Worm (Caenorhabditis elegans) whole organism, young adult: ENCODE data around the gene F53A2.11.

Source experiments
- B0261.1 ChIP-seq: sonication (generic microtip); optimal IDR thresholded peaks from 2 replicates; lab custom pipeline; 2016; ENCODE audit warnings: mild to moderate bottlenecking, missing genetic modification characterization, moderate library complexity, missing compliant biosample characterization
- F22D6.2 ChIP-seq: sonication (generic microtip); optimal IDR thresholded peaks from 2 replicates; lab custom pipeline; 2016; ENCODE audit warnings: mild to moderate bottlenecking, missing genetic modification characterization, missing compliant biosample characterization
- F33H1.4 ChIP-seq: fragments of 200-800 bp; sonication (Bioruptor generic); IDR thresholded peaks from 2 replicates; pipeline ENCODE4 v1.3.6; 2022; ENCODE audit warnings: missing genetic modification reagents, missing genetic modification characterization, missing compliant biosample characterization
- F39B2.1 ChIP-seq: fragments of 200-800 bp; sonication (Bioruptor generic); IDR thresholded peaks from 2 replicates; pipeline ENCODE4 v1.3.6; 2022; ENCODE audit warnings: missing genetic modification reagents, missing genetic modification characterization, missing compliant biosample characterization
- F55B11.4 ChIP-seq: sonication (generic microtip); optimal IDR thresholded peaks from 2 replicates; lab custom pipeline; 2016; ENCODE audit warnings: missing compliant biosample characterization, missing genetic modification characterization, borderline replicate concordance; ENCODE audit not compliant: insufficient read depth
- ZK185.1 ChIP-seq: sonication (generic microtip); optimal IDR thresholded peaks from 2 replicates; lab custom pipeline; 2016; ENCODE audit warnings: mild to moderate bottlenecking, missing genetic modification characterization, missing compliant biosample characterization; ENCODE audit not compliant: poor library complexity, severe bottlenecking
- attf-3 ChIP-seq: fragments of 200-800 bp; sonication (Bioruptor generic); conservative IDR thresholded peaks from 2 replicates; pipeline ENCODE4 v1.3.6; 2022; ENCODE audit warnings: missing genetic modification reagents, missing genetic modification characterization, missing compliant biosample characterization
- attf-5 ChIP-seq: fragments of 200-800 bp; sonication (Bioruptor generic); optimal IDR thresholded peaks from 2 replicates; lab custom pipeline; 2018; ENCODE audit warnings: mild to moderate bottlenecking, missing genetic modification characterization, missing compliant biosample characterization
- attf-6 ChIP-seq: fragments of 200-800 bp; sonication (Bioruptor generic); IDR thresholded peaks from 2 replicates; pipeline ENCODE4 v1.3.6; 2022; ENCODE audit warnings: missing genetic modification reagents, missing genetic modification characterization, missing compliant biosample characterization
- ceh-27 ChIP-seq: fragments of 200-800 bp; sonication (Bioruptor generic); optimal IDR thresholded peaks from 2 replicates; lab custom pipeline; 2018; ENCODE audit warnings: mild to moderate bottlenecking, missing genetic modification characterization, moderate library complexity, missing compliant biosample characterization
- ceh-79 ChIP-seq: sonication (generic microtip); optimal IDR thresholded peaks from 2 replicates; lab custom pipeline; 2017; ENCODE audit warnings: mild to moderate bottlenecking, missing genetic modification characterization, missing compliant biosample characterization
- ceh-91 ChIP-seq: fragments of 200-800 bp; sonication (Bioruptor generic); IDR thresholded peaks from 2 replicates; pipeline ENCODE4 v1.3.6; 2022; ENCODE audit warnings: missing genetic modification reagents, missing genetic modification characterization, missing compliant biosample characterization
- dpl-1 ChIP-seq: fragments of 150-350 bp; optimal IDR thresholded peaks from 2 replicates; lab custom pipeline; 2014; ENCODE audit warnings: missing biosample characterization, missing genetic modification reagents, missing genetic modification characterization
- egl-18 ChIP-seq: fragments of 200-800 bp; sonication (Bioruptor generic); IDR thresholded peaks from 2 replicates; pipeline ENCODE4 v1.3.6; 2022; ENCODE audit warnings: missing genetic modification reagents, missing genetic modification characterization, missing compliant biosample characterization
- egrh-3 ChIP-seq: fragments of 200-800 bp; sonication (Bioruptor generic); IDR thresholded peaks from 2 replicates; pipeline ENCODE4 v1.3.6; 2022; ENCODE audit warnings: missing genetic modification reagents, missing genetic modification characterization, missing compliant biosample characterization
- ekl-4 ChIP-seq: fragments of 200-800 bp; sonication (Bioruptor generic); IDR thresholded peaks from 2 replicates; pipeline ENCODE4 v1.3.6; 2022; ENCODE audit warnings: missing genetic modification reagents, missing genetic modification characterization, missing compliant biosample characterization
- ets-4 ChIP-seq: fragments of 200-800 bp; sonication (Bioruptor generic); optimal IDR thresholded peaks from 2 replicates; lab custom pipeline; 2018; ENCODE audit warnings: mild to moderate bottlenecking, missing genetic modification characterization, missing compliant biosample characterization
- hsf-1 ChIP-seq: fragments of 200-800 bp; sonication (Bioruptor generic); IDR thresholded peaks from 2 replicates; pipeline ENCODE4 v1.3.6; 2022; ENCODE audit warnings: missing genetic modification reagents, missing genetic modification characterization, missing compliant biosample characterization
- let-607 ChIP-seq, 2 experiments: fragments of 200-800 bp in 1 of 2; sonication (Bioruptor generic) in 1 of 2; sonication (generic microtip) in 1 of 2; optimal IDR thresholded peaks; 2 replicates each; lab custom pipeline; 2016 to 2018; ENCODE audit warnings: mild to moderate bottlenecking in 2 of 2, missing compliant biosample characterization in 2 of 2, missing genetic modification characterization in 2 of 2, moderate library complexity in 2 of 2, missing genotype in 1 of 2
- lin-26 ChIP-seq: fragments of 200-800 bp; sonication (Bioruptor generic); IDR thresholded peaks from 2 replicates; pipeline ENCODE4 v1.3.6; 2022; ENCODE audit warnings: missing genetic modification reagents, missing genetic modification characterization, missing compliant biosample characterization
- lin-35 ChIP-seq, 3 experiments: fragments of 150-350 bp in 2 of 3; sonication (generic microtip) in 1 of 3; optimal IDR thresholded peaks; 2 replicates each; lab custom pipeline; 2014 to 2018; ENCODE audit warnings: missing biosample characterization in 3 of 3, missing genetic modification characterization in 3 of 3, missing genetic modification reagents in 3 of 3
- lin-40 ChIP-seq: sonication (generic microtip); optimal IDR thresholded peaks from 2 replicates; lab custom pipeline; 2016; ENCODE audit warnings: missing genetic modification characterization, mild to moderate bottlenecking, missing compliant biosample characterization, missing genotype, missing genetic modification reagents
- lsl-1 ChIP-seq: fragments of 200-800 bp; sonication (Bioruptor generic); optimal IDR thresholded peaks from 2 replicates; lab custom pipeline; 2018; ENCODE audit warnings: mild to moderate bottlenecking, missing genetic modification characterization, moderate library complexity, missing compliant biosample characterization
- madf-3 ChIP-seq: fragments of 200-800 bp; sonication (Bioruptor generic); IDR thresholded peaks from 2 replicates; pipeline ENCODE4 v1.3.6; 2022; ENCODE audit warnings: missing genetic modification reagents, missing genetic modification characterization, missing compliant biosample characterization
- madf-6 ChIP-seq: fragments of 200-800 bp; sonication (Bioruptor generic); IDR thresholded peaks from 2 replicates; pipeline ENCODE4 v1.3.6; 2022; ENCODE audit warnings: missing genetic modification reagents, missing genetic modification characterization, missing compliant biosample characterization
- nfya-1 ChIP-seq: sonication (generic microtip); optimal IDR thresholded peaks from 2 replicates; lab custom pipeline; 2017; ENCODE audit warnings: antibody characterized with exemption, missing compliant biosample characterization, missing genetic modification characterization, borderline replicate concordance; ENCODE audit not compliant: insufficient read depth
- nfyb-1 ChIP-seq: fragments of 200-800 bp; sonication (Bioruptor generic); IDR thresholded peaks from 2 replicates; pipeline ENCODE4 v1.3.6; 2022; ENCODE audit warnings: missing genetic modification reagents, missing genetic modification characterization, missing compliant biosample characterization
- nhr-120 ChIP-seq: fragments of 200-800 bp; sonication (Bioruptor generic); IDR thresholded peaks from 2 replicates; pipeline ENCODE4 v1.3.6; 2022; ENCODE audit warnings: missing genetic modification characterization, missing compliant biosample characterization
- nhr-90 ChIP-seq: sonication (generic microtip); optimal IDR thresholded peaks from 2 replicates; lab custom pipeline; 2016; ENCODE audit warnings: missing genotype, mild to moderate bottlenecking, missing genetic modification characterization, missing compliant biosample characterization
- pbrm-1 ChIP-seq: fragments of 200-800 bp; sonication (Bioruptor generic); IDR thresholded peaks from 2 replicates; pipeline ENCODE4 v1.3.6; 2022; ENCODE audit warnings: missing genetic modification reagents, missing genetic modification characterization, missing compliant biosample characterization
- rec-8 ChIP-seq, 2 experiments: sonication (generic microtip); optimal IDR thresholded peaks; 2 replicates each; lab custom pipeline; 2016; ENCODE audit warnings: mild to moderate bottlenecking in 2 of 2, missing genetic modification characterization in 2 of 2, missing genetic modification reagents in 2 of 2, missing genotype in 2 of 2, missing biosample characterization in 1 of 2, missing compliant biosample characterization in 1 of 2, moderate library complexity in 1 of 2
- sea-2 ChIP-seq: fragments of 200-800 bp; sonication (Bioruptor generic); IDR thresholded peaks from 2 replicates; pipeline ENCODE4 v1.3.6; 2022; ENCODE audit warnings: missing genetic modification characterization, missing compliant biosample characterization
- snpc-4 ChIP-seq, 5 experiments: fragments of 150-350 bp in 1 of 5; sonication (generic microtip) in 4 of 5; optimal IDR thresholded peaks; 2 replicates each; lab custom pipeline; 2014 to 2018; ENCODE audit warnings: missing genetic modification characterization in 5 of 5, missing biosample characterization in 3 of 5, antibody characterized with exemption in 2 of 5, mild to moderate bottlenecking in 2 of 5, missing compliant biosample characterization in 2 of 5, missing genotype in 2 of 5, moderate library complexity in 2 of 5, missing genetic modification reagents in 1 of 5
- tbp1 ChIP-seq: fragments of 200-800 bp; sonication (Bioruptor generic); optimal IDR thresholded peaks from 2 replicates; lab custom pipeline; 2018; ENCODE audit warnings: mild to moderate bottlenecking, missing genetic modification characterization, missing compliant biosample characterization
- tbx-9 ChIP-seq: sonication (generic microtip); optimal IDR thresholded peaks from 2 replicates; lab custom pipeline; 2016; ENCODE audit warnings: borderline replicate concordance, missing genetic modification characterization, inconsistent platforms, missing compliant biosample characterization
- tlf-1 ChIP-seq: fragments of 200-800 bp; sonication (Bioruptor generic); optimal IDR thresholded peaks from 2 replicates; lab custom pipeline; 2018; ENCODE audit warnings: mild to moderate bottlenecking, missing genetic modification characterization, missing compliant biosample characterization
- unc-130 ChIP-seq: sonication (generic microtip); optimal IDR thresholded peaks from 2 replicates; lab custom pipeline; 2016; ENCODE audit warnings: missing genetic modification reagents, missing genetic modification characterization, missing compliant biosample characterization
- xnd-1 ChIP-seq: sonication (generic microtip); optimal IDR thresholded peaks from 2 replicates; lab custom pipeline; 2016; ENCODE audit warnings: missing genotype, missing genetic modification reagents, missing genetic modification characterization, missing compliant biosample characterization
- zfh-2 ChIP-seq: fragments of 200-800 bp; sonication (Bioruptor generic); conservative IDR thresholded peaks from 2 replicates; pipeline ENCODE4 v1.3.6; 2022; ENCODE audit warnings: missing genetic modification reagents, missing genetic modification characterization, missing compliant biosample characterization

Gene F53A2.11

ce11 chrIII:13315071-13315470 is 7.4 kb downstream of the F53A2.11 start, which contains the start of gene dph-7:
Gene dph-7, plus strand, starts transcription at chrIII:13315123.
- TF ChIP-seq egrh-3 (GFP tag; lab: Robert Waterston, UW) (no peak), F39B2.1 (GFP tag; lab: Robert Waterston, UW) (no peak), ceh-27 (no peak), hsf-1 (GFP tag; lab: Robert Waterston, UW) (no peak), pbrm-1 (GFP tag; lab: Robert Waterston, UW) (no peak), nfyb-1 (GFP tag; lab: Robert Waterston, UW) (no peak), lin-35 (GFP tag; optimal IDR thresholded peaks at IDR 0.05; lab: Kevin White, UChicago) (no peak), unc-130 (GFP tag; lab: Kevin White, UChicago) (no peak), attf-6 (GFP tag; lab: Robert Waterston, UW) (no peak), nhr-90 (tag; lab: Kevin White, UChicago) (no peak), F55B11.4 (tag; lab: Kevin White, UChicago) (no peak)

ce11 chrIII:13314636-13315035 is 7.8 kb downstream of the F53A2.11 start:
- peak; percentile 56 for TF ChIP-seq lsl-1 (GFP tag; lab: Kevin White, UChicago)
- no peak for TF ChIP-seq xnd-1 (tag; lab: Kevin White, UChicago)
- peak; percentile 48 for TF ChIP-seq F33H1.4 (GFP tag; lab: Robert Waterston, UW)
- TF ChIP-seq madf-6 (GFP tag; lab: Robert Waterston, UW), result peak; percentile 50
- TF ChIP-seq ceh-91, result no peak
- TF ChIP-seq ekl-4 (GFP tag; lab: Robert Waterston, UW), result no peak

DNA sequence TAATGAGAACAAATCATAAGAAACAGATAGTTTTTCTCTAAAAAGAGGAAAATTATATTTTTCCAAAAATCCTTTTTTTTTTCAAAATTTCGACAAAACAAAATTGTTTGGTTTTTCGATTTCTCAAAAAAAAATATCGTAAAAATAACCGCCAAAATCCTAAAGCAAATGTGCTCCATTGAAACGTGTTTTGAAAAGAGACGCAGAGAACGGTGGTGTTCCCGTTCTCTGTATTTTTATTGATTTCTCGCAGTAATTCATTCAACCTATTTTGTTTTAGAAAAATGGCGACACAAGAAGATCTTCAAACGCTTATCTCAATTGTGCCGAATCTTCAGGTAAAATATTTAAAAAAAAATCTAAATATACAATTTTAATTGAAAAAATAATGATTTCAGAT is 8.7 kb downstream of the F53A2.11 start, which contains the start of gene Y43F4B.10:
Y43F4B.10 (plus strand) TSS at position 281 of the 400 bp plus-strand sequence.
- no peak for TF ChIP-seq tbx-9 (tag; lab: Kevin White, UChicago)
- no peak for TF ChIP-seq F22D6.2 (tag; lab: Kevin White, UChicago)
- TF ChIP-seq attf-5 (GFP tag; lab: Kevin White, UChicago), result peak; percentile 10

DNA sequence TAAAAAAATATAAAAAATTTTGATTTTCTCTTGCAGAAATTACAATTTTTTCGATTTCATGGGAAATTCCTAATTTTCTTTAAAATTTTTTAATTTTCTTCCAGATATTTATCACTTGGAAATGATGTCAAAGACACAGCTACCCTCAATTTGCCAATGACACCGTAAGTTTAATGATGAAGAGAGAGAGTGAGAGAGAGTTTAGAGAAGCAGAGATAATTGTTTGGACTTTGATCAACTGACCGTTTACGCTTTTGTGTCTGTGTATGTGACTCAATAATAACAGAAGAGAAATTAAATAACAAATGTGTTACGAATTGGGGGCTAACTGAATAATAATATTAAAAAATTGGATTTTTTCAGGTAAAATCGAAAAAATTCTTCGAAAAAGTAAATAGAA is 11.9 kb downstream of the F53A2.11 start:
- TF ChIP-seq madf-3 (no peak), attf-5 (GFP tag; lab: Kevin White, UChicago) (peak; percentile 27), nfya-1 (tag; lab: Kevin White, UChicago) (no peak), F22D6.2 (tag; lab: Kevin White, UChicago) (no peak), tlf-1 (GFP tag; lab: Kevin White, UChicago) (no peak), hsf-1 (GFP tag; lab: Robert Waterston, UW) (no peak)
- TF ChIP-seq, all 124 proteins: peak for 1

DNA sequence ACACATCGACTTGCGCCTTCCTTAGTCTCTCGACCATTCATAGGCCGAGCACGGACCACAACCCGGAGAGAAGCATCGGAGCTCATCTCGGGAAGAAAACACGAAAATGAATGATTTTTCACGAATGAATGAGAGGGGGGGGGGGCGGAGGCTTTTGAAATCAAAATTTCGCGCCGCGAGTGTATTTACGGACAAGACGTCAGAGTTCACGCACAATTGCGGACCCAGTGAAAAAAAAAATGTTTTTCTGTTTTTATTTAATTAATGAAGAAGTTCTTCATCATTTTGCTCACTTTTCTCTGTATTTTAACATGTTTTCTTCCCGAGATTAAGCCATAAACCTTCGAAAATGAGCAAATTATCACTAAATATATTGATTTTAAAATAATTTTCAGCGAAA is 15.4 kb downstream of the F53A2.11 start, which contains the start of the genes klp-19 and slc-36.1:
klp-19 (minus strand) TSS at position 153 of the 400 bp plus-strand sequence.
slc-36.1 (plus strand) TSS at position 396 of the 400 bp plus-strand sequence.
- peak; percentile 11 for TF ChIP-seq tbp1 (GFP tag; lab: Kevin White, UChicago)
- TF ChIP-seq egl-18 (GFP tag; lab: Robert Waterston, UW), result no peak
- no peak for TF ChIP-seq ets-4 (GFP tag; lab: Kevin White, UChicago)
- TF ChIP-seq madf-6 (GFP tag; lab: Robert Waterston, UW), result peak; percentile 90
- peak; percentile 84 for TF ChIP-seq dpl-1 (GFP tag; lab: Kevin White, UChicago)
- TF ChIP-seq ceh-27, result no peak
- TF ChIP-seq lin-35 (GFP tag; optimal IDR thresholded peaks at IDR 0.05; lab: Kevin White, UChicago), result peak in 1 of 3 experiments; percentile 44
- no peak for TF ChIP-seq lin-26 (GFP tag; lab: Robert Waterston, UW)
- TF ChIP-seq B0261.1, result no peak
- TF ChIP-seq lsl-1 (GFP tag; lab: Kevin White, UChicago), result peak; percentile 64
- TF ChIP-seq sea-2 (GFP tag; lab: Robert Waterston, UW), result no peak
- peak; percentile 62 for TF ChIP-seq egrh-3 (GFP tag; lab: Robert Waterston, UW)
- TF ChIP-seq attf-3 (GFP tag; lab: Robert Waterston, UW), result no peak
- TF ChIP-seq zfh-2 (GFP tag; lab: Robert Waterston, UW), result no peak
- peak; percentile 60 for TF ChIP-seq xnd-1 (tag; lab: Kevin White, UChicago)
- no peak for TF ChIP-seq ceh-79
- no peak for TF ChIP-seq rec-8 (tag; optimal IDR thresholded peaks at IDR 0.05; lab: Kevin White, UChicago)
- no peak for TF ChIP-seq nhr-120 (GFP tag; lab: Robert Waterston, UW)
- TF ChIP-seq lin-40, result no peak
- TF ChIP-seq let-607 (tag; optimal IDR thresholded peaks at IDR 0.05; lab: Kevin White, UChicago), result no peak
- TF ChIP-seq snpc-4 (GFP tag; optimal IDR thresholded peaks at IDR 0.05; lab: Kevin White, UChicago), result no peak
- no peak for TF ChIP-seq snpc-4 (tag; optimal IDR thresholded peaks at IDR 0.05; lab: Kevin White, UChicago)
- TF ChIP-seq ZK185.1, result no peak
